Worm (Caenorhabditis elegans) whole organism, young adult: Measurements from ENCODE around the gene srz-94.

ENCODE experiments used
- F37B4.10 ChIP-seq: fragments of 200-800 bp; sonication (Bioruptor generic); IDR thresholded peaks from 2 replicates; pipeline ENCODE4 v1.3.6; 2022; ENCODE audit warnings: missing genetic modification characterization, missing compliant biosample characterization
- F52B5.7 ChIP-seq: sonication (generic microtip); optimal IDR thresholded peaks from 2 replicates; lab custom pipeline; 2016; ENCODE audit warnings: mild to moderate bottlenecking, missing genetic modification characterization, missing compliant biosample characterization
- F57A8.1 ChIP-seq: fragments of 200-800 bp; sonication (Bioruptor generic); optimal IDR thresholded peaks from 2 replicates; lab custom pipeline; 2018; ENCODE audit warnings: mild to moderate bottlenecking, missing genetic modification characterization, moderate library complexity, missing compliant biosample characterization
- dpff-1 ChIP-seq: sonication (generic microtip); optimal IDR thresholded peaks from 2 replicates; lab custom pipeline; 2017; ENCODE audit warnings: mild to moderate bottlenecking, missing genetic modification characterization, missing compliant biosample characterization
- lin-26 ChIP-seq: fragments of 200-800 bp; sonication (Bioruptor generic); IDR thresholded peaks from 2 replicates; pipeline ENCODE4 v1.3.6; 2022; ENCODE audit warnings: missing genetic modification reagents, missing genetic modification characterization, missing compliant biosample characterization
- sdz-38 ChIP-seq: sonication (generic microtip); optimal IDR thresholded peaks from 2 replicates; lab custom pipeline; 2016; ENCODE audit warnings: missing genotype, missing genetic modification characterization, missing compliant biosample characterization

The srz-94 gene

ce11 chrV:16987783-16988182 is 48.0 kb downstream of the srz-94 start:
- TF ChIP-seq F57A8.1 (GFP tag; lab: Kevin White, UChicago) (no peak), sdz-38 (tag; lab: Kevin White, UChicago) (no peak), F37B4.10 (GFP tag; lab: Robert Waterston, UW) (no peak), dpff-1 (tag; lab: Kevin White, UChicago) (no peak), lin-26 (no peak)

ce11 chrV:16987035-16987434 is 48.7 kb downstream of the srz-94 start, which contains the start of gene Y102A5C.40:
Y102A5C.40 (minus strand) TSS chrV:16987135.
- TF ChIP-seq F52B5.7, result no peak
